Fruit fly (Drosophila melanogaster) whole organism, adult: Measurements from ENCODE around the gene CG4998.

ENCODE experiments used
- CG11617 ChIP-seq: fragments of 200-800 bp; sonication (Bioruptor generic); optimal IDR thresholded peaks from 2 replicates; lab custom pipeline; 2017; ENCODE audit warnings: mild to moderate bottlenecking, missing biosample characterization, missing genetic modification reagents, missing genetic modification characterization
- CG12768 ChIP-seq: fragments of 200-800 bp; sonication (Bioruptor generic); optimal IDR thresholded peaks from 2 replicates; lab custom pipeline; 2017; ENCODE audit warnings: missing biosample characterization, missing genetic modification characterization, mild to moderate bottlenecking, moderate library complexity, missing genetic modification reagents
- CG14711 ChIP-seq: fragments of 200-800 bp; sonication (Bioruptor generic); optimal IDR thresholded peaks from 2 replicates; lab custom pipeline; 2018; ENCODE audit warnings: missing biosample characterization, mild to moderate bottlenecking, missing genetic modification characterization, moderate library complexity
- CG1620 ChIP-seq: fragments of 200-800 bp; sonication (Bioruptor generic); optimal IDR thresholded peaks from 2 replicates; lab custom pipeline; 2016; ENCODE audit warnings: missing biosample characterization, missing genetic modification characterization
- CG33017 ChIP-seq: fragments of 200-800 bp; sonication (Bioruptor generic); optimal IDR thresholded peaks from 2 replicates; lab custom pipeline; 2018; ENCODE audit warnings: missing biosample characterization, mild to moderate bottlenecking, missing genetic modification characterization, moderate library complexity
- CG5204 ChIP-seq: fragments of 200-800 bp; sonication (Bioruptor generic); optimal IDR thresholded peaks from 2 replicates; lab custom pipeline; 2016; ENCODE audit warnings: missing biosample characterization, missing genetic modification characterization
- CG7045 ChIP-seq: fragments of 200-800 bp; sonication (Bioruptor generic); optimal IDR thresholded peaks from 2 replicates; lab custom pipeline; 2017; ENCODE audit warnings: missing biosample characterization, mild to moderate bottlenecking, missing genetic modification characterization
- CG7101 ChIP-seq: fragments of 200-800 bp; sonication (Bioruptor generic); optimal IDR thresholded peaks from 2 replicates; lab custom pipeline; 2018; ENCODE audit warnings: missing biosample characterization, mild to moderate bottlenecking, missing genetic modification characterization, moderate library complexity
- Clk ChIP-seq: fragments of 200-800 bp; sonication (Bioruptor generic); optimal IDR thresholded peaks from 2 replicates; lab custom pipeline; 2017; ENCODE audit warnings: missing biosample characterization, missing genetic modification characterization
- Crg-1 ChIP-seq: fragments of 200-800 bp; sonication (Bioruptor generic); optimal IDR thresholded peaks from 2 replicates; lab custom pipeline; 2016; ENCODE audit warnings: missing biosample characterization, missing genetic modification characterization
- Hr96 ChIP-seq: fragments of 200-800 bp; sonication (Bioruptor generic); optimal IDR thresholded peaks from 2 replicates; lab custom pipeline; 2016; ENCODE audit warnings: missing biosample characterization, missing genetic modification characterization
- Mnt ChIP-seq: fragments of 200-800 bp; sonication (Bioruptor generic); optimal IDR thresholded peaks from 2 replicates; lab custom pipeline; 2016; ENCODE audit warnings: missing biosample characterization, mild to moderate bottlenecking, missing genetic modification characterization
- bab1 ChIP-seq: fragments of 200-800 bp; sonication (Bioruptor generic); optimal IDR thresholded peaks from 3 replicates; lab custom pipeline; 2019; ENCODE audit warnings: missing biosample characterization, mild to moderate bottlenecking, missing genetic modification characterization, moderate library complexity
- cic ChIP-seq: fragments of 200-800 bp; sonication (Bioruptor generic); optimal IDR thresholded peaks from 2 replicates; lab custom pipeline; 2017; ENCODE audit warnings: missing biosample characterization, mild to moderate bottlenecking, missing genetic modification characterization, moderate library complexity
- cnc ChIP-seq, 2 experiments: fragments of >200 bp; optimal IDR thresholded peaks; 2 replicates each; lab custom pipeline; 2017
- kay ChIP-seq: fragments of 200-800 bp; sonication (Bioruptor generic); peaks from one replicate; lab custom pipeline; 2016; ENCODE audit warnings: missing biosample characterization, missing genetic modification characterization, borderline replicate concordance
- ovo ChIP-seq: fragments of 200-800 bp; sonication (Bioruptor generic); optimal IDR thresholded peaks from 2 replicates; lab custom pipeline; 2016; ENCODE audit warnings: missing biosample characterization, missing genetic modification characterization
- pad ChIP-seq: fragments of 200-800 bp; sonication (Bioruptor generic); optimal IDR thresholded peaks from 3 replicates; lab custom pipeline; 2017; ENCODE audit warnings: missing biosample characterization, missing genetic modification characterization, mild to moderate bottlenecking, moderate library complexity, missing genetic modification reagents
- tj ChIP-seq: fragments of 200-800 bp; sonication (Bioruptor generic); optimal IDR thresholded peaks from 3 replicates; lab custom pipeline; 2017; ENCODE audit warnings: missing biosample characterization, mild to moderate bottlenecking, missing genetic modification characterization, moderate library complexity
- toe ChIP-seq: fragments of 200-800 bp; sonication (Bioruptor generic); optimal IDR thresholded peaks from 2 replicates; lab custom pipeline; 2016; ENCODE audit warnings: missing biosample characterization, missing genetic modification characterization

Gene CG4998

dm6 chr3L:16329495-16329894, 9.3 kb upstream of the CG4998 start, which contains the start of gene CG33061:
Gene CG33061, plus strand, starts transcription at chr3L:16329795.
- TF ChIP-seq CG14711 (no peak), CG1620 (GFP tag; lab: Kevin White, UChicago) (no peak), cnc (optimal IDR thresholded peaks at IDR 0.05; lab: Kevin White, UChicago) (no peak), CG33017 (tag; lab: Kevin White, UChicago) (no peak), CG7045 (GFP tag; lab: Kevin White, UChicago) (no peak), ovo (no peak), CG5204 (no peak), kay (GFP tag; lab: Kevin White, UChicago) (no peak), Mnt (no peak), cic (GFP tag; lab: Kevin White, UChicago) (no peak), CG11617 (GFP tag; lab: Kevin White, UChicago) (no peak), Hr96 (GFP tag; lab: Kevin White, UChicago) (no peak), CG7101 (no peak), toe (GFP tag; lab: Kevin White, UChicago) (no peak), Clk (GFP tag; lab: Kevin White, UChicago) (no peak), CG12768 (GFP tag; lab: Kevin White, UChicago) (no peak), Crg-1 (GFP tag; lab: Kevin White, UChicago) (no peak), tj (GFP tag; lab: Kevin White, UChicago) (no peak), bab1 (GFP tag; lab: Kevin White, UChicago) (no peak)

- TF ChIP-seq CG5204 (no peak), kay (GFP tag; lab: Kevin White, UChicago) (no peak), cnc (optimal IDR thresholded peaks at IDR 0.05; lab: Kevin White, UChicago) (no peak), CG1620 (GFP tag; lab: Kevin White, UChicago) (no peak), cic (GFP tag; lab: Kevin White, UChicago) (no peak), tj (GFP tag; lab: Kevin White, UChicago) (no peak)
Observed at dm6 chr3L:16330740-16331139, 8.1 kb upstream of the CG4998 start, which contains the start of gene CG33060. Gene CG33060, plus strand, starts transcription at chr3L:16331040.

dm6 chr3L:16331633-16332032, 7.2 kb upstream of the CG4998 start, which contains the start of gene retinin:
Gene retinin, plus strand, starts transcription at chr3L:16331933.
- no peak for TF ChIP-seq CG1620 (GFP tag; lab: Kevin White, UChicago)
- no peak for TF ChIP-seq bab1 (GFP tag; lab: Kevin White, UChicago)
- TF ChIP-seq CG11617 (GFP tag; lab: Kevin White, UChicago): no peak
- no peak for TF ChIP-seq toe (GFP tag; lab: Kevin White, UChicago)
- no peak for TF ChIP-seq CG33017 (tag; lab: Kevin White, UChicago)
- TF ChIP-seq pad (GFP tag; lab: Kevin White, UChicago): no peak
- TF ChIP-seq CG12768 (GFP tag; lab: Kevin White, UChicago): no peak
- TF ChIP-seq ovo: no peak
- no peak for TF ChIP-seq CG5204
- no peak for TF ChIP-seq CG7101
- TF ChIP-seq tj (GFP tag; lab: Kevin White, UChicago): no peak
- no peak for TF ChIP-seq CG14711
- no peak for TF ChIP-seq Clk (GFP tag; lab: Kevin White, UChicago)

- TF ChIP-seq cnc (optimal IDR thresholded peaks at IDR 0.05; lab: Kevin White, UChicago) (no peak), toe (GFP tag; lab: Kevin White, UChicago) (no peak), tj (GFP tag; lab: Kevin White, UChicago) (no peak), CG5204 (no peak), CG14711 (no peak), CG7045 (GFP tag; lab: Kevin White, UChicago) (no peak), Crg-1 (GFP tag; lab: Kevin White, UChicago) (no peak), Mnt (no peak), pad (GFP tag; lab: Kevin White, UChicago) (no peak), kay (GFP tag; lab: Kevin White, UChicago) (no peak), Clk (GFP tag; lab: Kevin White, UChicago) (no peak)
Observed at dm6 chr3L:16333013-16333412, 5.8 kb upstream of the CG4998 start, which contains the start of gene CG13056. Gene CG13056, plus strand, starts transcription at chr3L:16333313.

dm6 chr3L:16334876-16335275, 3.9 kb upstream of the CG4998 start:
- TF ChIP-seq CG7101 (no peak), CG12768 (GFP tag; lab: Kevin White, UChicago) (no peak), Crg-1 (GFP tag; lab: Kevin White, UChicago) (no peak), kay (GFP tag; lab: Kevin White, UChicago) (no peak), cic (GFP tag; lab: Kevin White, UChicago) (no peak), CG11617 (GFP tag; lab: Kevin White, UChicago) (no peak)

- TF ChIP-seq kay (GFP tag; lab: Kevin White, UChicago) (no peak), bab1 (GFP tag; lab: Kevin White, UChicago) (no peak), pad (GFP tag; lab: Kevin White, UChicago) (no peak), CG33017 (tag; lab: Kevin White, UChicago) (no peak), cic (GFP tag; lab: Kevin White, UChicago) (no peak), Clk (GFP tag; lab: Kevin White, UChicago) (no peak), CG7101 (no peak), ovo (no peak), CG11617 (GFP tag; lab: Kevin White, UChicago) (no peak), Mnt (no peak), CG14711 (no peak), Crg-1 (GFP tag; lab: Kevin White, UChicago) (no peak), CG1620 (GFP tag; lab: Kevin White, UChicago) (no peak), CG12768 (GFP tag; lab: Kevin White, UChicago) (no peak), cnc (optimal IDR thresholded peaks at IDR 0.05; lab: Kevin White, UChicago) (no peak), CG5204 (no peak)
Observed at dm6 chr3L:16337739-16338138, 1.1 kb upstream of the CG4998 start.
